Worm (Caenorhabditis elegans): ENCODE results near the gene nhr-178.
A peak's percentile ranks its signal among the peaks of the same experiment; 100 is the strongest.

Gene nhr-178

DNA sequence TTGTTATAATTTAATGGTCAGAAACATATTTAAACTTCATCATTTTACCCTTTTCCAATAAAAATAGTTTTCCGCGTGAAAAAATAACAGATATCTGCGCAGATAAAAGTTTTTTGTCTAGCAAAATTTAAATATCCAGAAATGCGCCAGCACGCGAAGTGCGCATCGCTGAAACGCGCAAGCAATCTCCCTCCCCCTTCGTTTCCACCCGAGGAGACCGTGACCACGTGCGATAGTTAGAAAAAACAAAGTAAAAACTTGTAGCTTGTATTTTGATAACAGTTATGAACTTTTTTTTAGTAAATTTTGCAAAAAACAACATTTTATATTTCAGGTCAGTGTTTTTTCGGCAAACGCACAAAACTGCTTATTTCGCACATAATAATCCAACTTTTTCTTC is 8.7 kb downstream of the nhr-178 start:
- TF ChIP-seq snu-23 (GFP tag; optimal IDR thresholded peaks at IDR 0.05): peak; percentile 14
- TF ChIP-seq nhr-71 (tag; optimal IDR thresholded peaks at IDR 0.05): peak; percentile 29
- TF ChIP-seq nhr-20 (tag; optimal IDR thresholded peaks at IDR 0.05): peak; percentile 6
- TF ChIP-seq dpl-1 (GFP tag; optimal IDR thresholded peaks at IDR 0.05): peak in 1 of 3 experiments; percentile 20
- TF ChIP-seq lin-35 (GFP tag; optimal IDR thresholded peaks at IDR 0.05): peak in 1 of 2 experiments; percentile 28
- TF ChIP-seq efl-1 (optimal IDR thresholded peaks at IDR 0.05): peak in 1 of 2 experiments; percentile 15
- peak in 1 of 2 experiments; percentile 87 for TF ChIP-seq efl-1 (GFP tag; optimal IDR thresholded peaks at IDR 0.05 in 1 of 2)

DNA sequence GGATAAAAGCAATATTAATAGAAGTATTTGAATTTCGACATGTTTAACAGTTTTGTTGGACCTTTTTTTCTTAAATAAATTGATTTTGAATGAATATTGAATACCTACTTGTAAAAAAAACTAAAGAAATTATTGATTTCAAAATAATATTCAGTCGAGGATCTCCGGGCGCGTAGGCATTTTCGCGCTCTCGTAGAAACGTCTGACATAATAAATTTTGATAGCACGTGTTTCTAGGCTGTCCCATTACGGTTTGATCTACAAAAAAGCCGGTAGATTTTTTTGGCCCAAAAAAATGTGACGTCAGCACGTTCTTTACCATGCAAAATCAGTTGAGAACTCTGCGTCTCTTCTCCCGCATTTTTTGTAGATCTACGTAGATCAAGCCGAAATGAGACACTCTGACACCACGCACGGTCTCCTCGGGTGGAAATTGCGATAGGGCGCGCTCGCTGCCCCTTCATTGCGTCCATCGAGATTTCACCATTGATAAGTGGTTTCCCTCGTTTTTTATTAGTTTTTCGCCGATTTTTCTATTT is 13.1 kb downstream of the nhr-178 start:
- no peak for TF ChIP-seq skn-1 (tag; optimal IDR thresholded peaks at IDR 0.05)
- TF ChIP-seq nhr-71 (tag; optimal IDR thresholded peaks at IDR 0.05): no peak
- no peak for TF ChIP-seq mef-2 (tag; optimal IDR thresholded peaks at IDR 0.05)
- no peak for TF ChIP-seq mdl-1 (tag; optimal IDR thresholded peaks at IDR 0.05)
- no peak for TF ChIP-seq lin-15B (tag; optimal IDR thresholded peaks at IDR 0.05)
- TF ChIP-seq isw-1 (GFP tag; IDR thresholded peaks at IDR 0.05): no peak
- no peak for TF ChIP-seq pag-3 (tag; optimal IDR thresholded peaks at IDR 0.05; ENCODE audit: borderline replicate concordance, insufficient read depth)
- no peak for TF ChIP-seq nhr-20 (tag; optimal IDR thresholded peaks at IDR 0.05)
- no peak for TF ChIP-seq nhr-11 (tag; optimal IDR thresholded peaks at IDR 0.05)
- no peak for TF ChIP-seq efl-1 (optimal IDR thresholded peaks at IDR 0.05)
- TF ChIP-seq efl-1 (GFP tag; optimal IDR thresholded peaks at IDR 0.05 in 1 of 2): no peak
- no peak for TF ChIP-seq snu-23 (GFP tag; optimal IDR thresholded peaks at IDR 0.05)
- no peak for TF ChIP-seq snpc-4 (tag; optimal IDR thresholded peaks at IDR 0.05)
- TF ChIP-seq nhr-76 (tag; optimal IDR thresholded peaks at IDR 0.05): no peak

DNA sequence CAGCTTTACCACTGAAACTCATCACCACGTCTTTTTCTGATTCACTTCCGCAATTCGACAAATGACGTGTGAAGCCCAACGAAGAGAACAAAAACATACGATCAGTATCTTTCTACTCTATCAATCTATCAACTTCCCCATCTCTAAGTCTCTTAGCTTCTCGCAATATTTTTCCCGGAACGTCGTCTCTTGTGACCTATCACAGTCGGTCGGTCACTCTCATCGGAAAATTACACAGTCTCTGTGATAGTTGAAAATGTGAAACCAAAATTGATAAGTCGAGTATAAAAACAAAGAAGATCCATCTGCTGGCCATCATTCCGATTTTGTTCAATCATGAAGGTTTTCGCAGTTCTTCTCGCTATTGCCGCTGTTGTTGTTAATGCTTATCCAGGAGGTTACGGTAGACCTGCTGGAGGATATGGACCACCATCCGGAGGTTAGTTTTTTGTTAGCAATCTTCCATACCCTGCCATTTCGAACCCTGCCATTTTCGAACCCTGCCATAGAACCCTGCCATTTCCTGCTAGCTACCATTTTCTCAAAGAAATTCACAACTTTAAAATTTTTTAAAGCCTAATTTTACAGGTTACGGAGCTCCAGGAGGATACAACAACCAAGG is 13.8 kb downstream of the nhr-178 start, which contains the start of gene F16B4.4:
F16B4.4 (plus strand) TSS at position 221 of the 622 bp plus-strand sequence.
- no peak for TF ChIP-seq fkh-8 (tag; optimal IDR thresholded peaks at IDR 0.05)
- no peak for TF ChIP-seq ets-5 (GFP tag; IDR thresholded peaks at IDR 0.05)
- TF ChIP-seq blmp-1 (tag; optimal IDR thresholded peaks at IDR 0.05): peak; percentile 75
- peak in 1 of 2 experiments; percentile 18 for TF ChIP-seq lin-35 (GFP tag; optimal IDR thresholded peaks at IDR 0.05)
- no peak for TF ChIP-seq isw-1 (GFP tag; IDR thresholded peaks at IDR 0.05)
- TF ChIP-seq nhr-71 (tag; optimal IDR thresholded peaks at IDR 0.05): peak; percentile 17
- peak; percentile 13 for TF ChIP-seq snu-23 (GFP tag; optimal IDR thresholded peaks at IDR 0.05)
- TF ChIP-seq nhr-85 (tag): peak; percentile 74
- TF ChIP-seq elt-3 (tag; optimal IDR thresholded peaks at IDR 0.05): peak in 2 of 6 experiments; percentile 58 to 71
- peak; percentile 30 for TF ChIP-seq jun-1 (tag; optimal IDR thresholded peaks at IDR 0.05)
- TF ChIP-seq nhr-20 (tag; optimal IDR thresholded peaks at IDR 0.05): peak; percentile 45

DNA sequence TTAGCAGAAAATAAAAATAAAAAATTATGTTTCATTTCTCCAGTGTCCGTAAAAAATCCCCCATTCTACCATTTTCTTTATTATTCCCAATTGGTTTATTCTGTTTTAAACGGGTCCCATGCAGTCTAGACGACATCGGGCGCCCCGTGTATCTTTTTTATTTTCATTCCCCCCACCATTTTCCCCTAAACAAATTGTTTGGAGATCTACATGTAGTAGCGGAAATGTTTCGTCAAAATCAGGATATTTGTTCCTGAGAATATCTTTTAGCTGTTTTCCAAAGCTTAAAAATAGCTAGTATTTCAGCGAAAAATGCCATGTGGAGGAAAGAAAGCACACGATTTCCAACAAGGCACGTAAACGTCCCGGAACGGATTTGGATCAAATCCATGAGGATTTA is 19.6 kb downstream of the nhr-178 start, which contains the start of gene F16B4.5:
F16B4.5 (plus strand) TSS at position 301 of the 400 bp plus-strand sequence.
- TF ChIP-seq fos-1 (tag; optimal IDR thresholded peaks at IDR 0.05) (no peak), nhr-12 (tag; optimal IDR thresholded peaks at IDR 0.05) (no peak), zag-1 (tag; optimal IDR thresholded peaks at IDR 0.05) (no peak), hlh-17 (GFP tag; optimal IDR thresholded peaks at IDR 0.05; ENCODE audit: borderline replicate concordance) (no peak), C16A3.4 (tag; optimal IDR thresholded peaks at IDR 0.05) (no peak), sox-4 (tag; optimal IDR thresholded peaks at IDR 0.05) (no peak), snpc-4 (tag; optimal IDR thresholded peaks at IDR 0.05) (no peak), aly-2 (tag; optimal IDR thresholded peaks at IDR 0.05) (no peak), pax-3 (tag; optimal IDR thresholded peaks at IDR 0.05) (no peak), vab-15 (tag; optimal IDR thresholded peaks at IDR 0.05) (no peak), ama-1 (optimal IDR thresholded peaks at IDR 0.05) (no peak), isw-1 (GFP tag; IDR thresholded peaks at IDR 0.05) (no peak)

DNA sequence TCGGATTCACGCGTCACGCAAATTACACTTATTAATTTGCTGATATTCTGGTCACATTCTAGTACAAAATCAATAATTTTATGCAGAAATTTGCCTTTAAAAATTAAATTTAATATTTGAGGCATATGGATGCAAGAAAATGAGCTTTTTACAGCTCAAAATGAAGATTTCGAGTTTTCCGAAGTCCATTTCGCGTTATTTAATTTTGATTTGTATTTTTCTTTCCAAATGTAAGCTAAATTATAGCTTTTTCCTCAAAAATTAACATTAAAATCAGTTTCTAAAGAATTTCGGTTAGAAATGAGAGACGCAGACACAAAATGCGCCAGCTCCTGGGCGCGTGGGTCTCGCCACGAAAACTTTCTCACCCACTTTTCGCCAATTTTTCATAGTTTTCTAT is 20.8 kb downstream of the nhr-178 start, which contains the start of gene F16B4.6:
F16B4.6 (plus strand) TSS at position 301 of the 400 bp plus-strand sequence.
- TF ChIP-seq zag-1 (tag; optimal IDR thresholded peaks at IDR 0.05) (no peak), egl-27 (tag; optimal IDR thresholded peaks at IDR 0.05) (no peak), sox-4 (tag; optimal IDR thresholded peaks at IDR 0.05) (no peak), lin-14 (GFP tag; optimal IDR thresholded peaks at IDR 0.05) (no peak), tbx-2 (tag; optimal IDR thresholded peaks at IDR 0.05) (no peak), efl-1 (optimal IDR thresholded peaks at IDR 0.05) (no peak), efl-1 (GFP tag; optimal IDR thresholded peaks at IDR 0.05 in 1 of 2) (no peak), ztf-4 (tag; optimal IDR thresholded peaks at IDR 0.05) (no peak), dsc-1 (tag; optimal IDR thresholded peaks at IDR 0.05) (no peak), lin-39 (tag; optimal IDR thresholded peaks at IDR 0.05) (no peak), mdl-1 (tag; optimal IDR thresholded peaks at IDR 0.05) (no peak), egl-13 (tag; optimal IDR thresholded peaks at IDR 0.05) (no peak), isw-1 (GFP tag; IDR thresholded peaks at IDR 0.05) (no peak), fkh-4 (tag; optimal IDR thresholded peaks at IDR 0.05; ENCODE audit: borderline replicate concordance) (no peak), ceh-82 (tag; optimal IDR thresholded peaks at IDR 0.05) (no peak), mep-1 (tag; optimal IDR thresholded peaks at IDR 0.05) (no peak), unc-62 (GFP tag; optimal IDR thresholded peaks at IDR 0.05) (no peak), fkh-8 (tag; optimal IDR thresholded peaks at IDR 0.05) (no peak)
